Fruit fly (Drosophila melanogaster) whole organism, adult: ENCODE measurements around the gene CG32269.

Experiments used
- CG11617 ChIP-seq: fragments of 200-800 bp; sonication (Bioruptor generic); optimal IDR thresholded peaks from 2 replicates; lab custom pipeline; 2017; ENCODE audit warnings: mild to moderate bottlenecking, missing biosample characterization, missing genetic modification reagents, missing genetic modification characterization
- CG12768 ChIP-seq: fragments of 200-800 bp; sonication (Bioruptor generic); optimal IDR thresholded peaks from 2 replicates; lab custom pipeline; 2017; ENCODE audit warnings: missing biosample characterization, missing genetic modification characterization, mild to moderate bottlenecking, moderate library complexity, missing genetic modification reagents
- CG14711 ChIP-seq: fragments of 200-800 bp; sonication (Bioruptor generic); optimal IDR thresholded peaks from 2 replicates; lab custom pipeline; 2018; ENCODE audit warnings: missing biosample characterization, mild to moderate bottlenecking, missing genetic modification characterization, moderate library complexity
- CG1620 ChIP-seq: fragments of 200-800 bp; sonication (Bioruptor generic); optimal IDR thresholded peaks from 2 replicates; lab custom pipeline; 2016; ENCODE audit warnings: missing biosample characterization, missing genetic modification characterization
- CG33017 ChIP-seq: fragments of 200-800 bp; sonication (Bioruptor generic); optimal IDR thresholded peaks from 2 replicates; lab custom pipeline; 2018; ENCODE audit warnings: missing biosample characterization, mild to moderate bottlenecking, missing genetic modification characterization, moderate library complexity
- CG5204 ChIP-seq: fragments of 200-800 bp; sonication (Bioruptor generic); optimal IDR thresholded peaks from 2 replicates; lab custom pipeline; 2016; ENCODE audit warnings: missing biosample characterization, missing genetic modification characterization
- CG7045 ChIP-seq: fragments of 200-800 bp; sonication (Bioruptor generic); optimal IDR thresholded peaks from 2 replicates; lab custom pipeline; 2017; ENCODE audit warnings: missing biosample characterization, mild to moderate bottlenecking, missing genetic modification characterization
- CG7101 ChIP-seq: fragments of 200-800 bp; sonication (Bioruptor generic); optimal IDR thresholded peaks from 2 replicates; lab custom pipeline; 2018; ENCODE audit warnings: missing biosample characterization, mild to moderate bottlenecking, missing genetic modification characterization, moderate library complexity
- Clk ChIP-seq: fragments of 200-800 bp; sonication (Bioruptor generic); optimal IDR thresholded peaks from 2 replicates; lab custom pipeline; 2017; ENCODE audit warnings: missing biosample characterization, missing genetic modification characterization
- Crg-1 ChIP-seq: fragments of 200-800 bp; sonication (Bioruptor generic); optimal IDR thresholded peaks from 2 replicates; lab custom pipeline; 2016; ENCODE audit warnings: missing biosample characterization, missing genetic modification characterization
- Hr96 ChIP-seq: fragments of 200-800 bp; sonication (Bioruptor generic); optimal IDR thresholded peaks from 2 replicates; lab custom pipeline; 2016; ENCODE audit warnings: missing biosample characterization, missing genetic modification characterization
- Mnt ChIP-seq: fragments of 200-800 bp; sonication (Bioruptor generic); optimal IDR thresholded peaks from 2 replicates; lab custom pipeline; 2016; ENCODE audit warnings: missing biosample characterization, mild to moderate bottlenecking, missing genetic modification characterization
- bab1 ChIP-seq: fragments of 200-800 bp; sonication (Bioruptor generic); optimal IDR thresholded peaks from 3 replicates; lab custom pipeline; 2019; ENCODE audit warnings: missing biosample characterization, mild to moderate bottlenecking, missing genetic modification characterization, moderate library complexity
- cic ChIP-seq: fragments of 200-800 bp; sonication (Bioruptor generic); optimal IDR thresholded peaks from 2 replicates; lab custom pipeline; 2017; ENCODE audit warnings: missing biosample characterization, mild to moderate bottlenecking, missing genetic modification characterization, moderate library complexity
- cnc ChIP-seq, 2 experiments: fragments of >200 bp; optimal IDR thresholded peaks; 2 replicates each; lab custom pipeline; 2017
- kay ChIP-seq: fragments of 200-800 bp; sonication (Bioruptor generic); peaks from one replicate; lab custom pipeline; 2016; ENCODE audit warnings: missing biosample characterization, missing genetic modification characterization, borderline replicate concordance
- ovo ChIP-seq: fragments of 200-800 bp; sonication (Bioruptor generic); optimal IDR thresholded peaks from 2 replicates; lab custom pipeline; 2016; ENCODE audit warnings: missing biosample characterization, missing genetic modification characterization
- pad ChIP-seq: fragments of 200-800 bp; sonication (Bioruptor generic); optimal IDR thresholded peaks from 3 replicates; lab custom pipeline; 2017; ENCODE audit warnings: missing biosample characterization, missing genetic modification characterization, mild to moderate bottlenecking, moderate library complexity, missing genetic modification reagents
- tj ChIP-seq: fragments of 200-800 bp; sonication (Bioruptor generic); optimal IDR thresholded peaks from 3 replicates; lab custom pipeline; 2017; ENCODE audit warnings: missing biosample characterization, mild to moderate bottlenecking, missing genetic modification characterization, moderate library complexity
- toe ChIP-seq: fragments of 200-800 bp; sonication (Bioruptor generic); optimal IDR thresholded peaks from 2 replicates; lab custom pipeline; 2016; ENCODE audit warnings: missing biosample characterization, missing genetic modification characterization

Gene CG32269

DNA sequence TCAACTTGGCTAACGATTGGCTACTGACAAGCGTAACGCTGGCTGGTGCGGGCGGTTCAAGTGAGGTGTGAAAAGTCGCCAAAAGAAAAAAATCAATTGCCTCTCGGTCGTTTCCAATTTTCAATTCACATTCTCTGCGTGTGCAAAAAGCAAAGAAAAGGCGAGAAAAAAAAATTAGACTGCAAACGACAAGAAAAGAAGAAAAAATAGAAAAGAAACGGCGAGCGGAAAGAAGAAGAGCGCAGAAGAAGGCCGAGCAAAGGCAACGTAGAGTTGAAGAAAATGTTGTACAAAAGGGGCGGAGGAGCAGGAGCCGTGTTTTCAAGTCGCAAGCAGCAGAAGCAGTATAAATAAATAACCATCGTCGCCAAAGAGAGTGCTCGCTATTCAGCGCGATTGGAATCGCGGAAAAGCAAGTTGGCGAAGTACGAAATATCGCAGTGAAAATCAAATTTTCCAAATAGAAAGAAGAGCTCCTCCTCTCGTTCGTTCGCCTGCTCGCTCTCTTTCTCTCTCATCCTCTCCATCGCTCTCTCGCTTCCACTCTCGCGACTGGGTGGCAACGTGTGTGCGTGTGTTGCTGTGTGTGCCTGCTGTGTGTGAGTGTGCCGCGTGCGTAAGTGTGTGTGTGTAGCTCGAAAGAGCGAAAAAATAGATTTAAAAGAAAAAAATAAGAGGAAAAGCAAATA lies 17.1 kb upstream of the CG32269 start:
- peak; percentile 44 for TF ChIP-seq CG33017 (tag; lab: Kevin White, UChicago)
- no peak for TF ChIP-seq tj (GFP tag; lab: Kevin White, UChicago)
- peak; percentile 25 for TF ChIP-seq CG7101 (tag; lab: Kevin White, UChicago)
- peak; percentile 72 for TF ChIP-seq Mnt (GFP tag; lab: Kevin White, UChicago)
- no peak for TF ChIP-seq ovo
- peak; percentile 67 for TF ChIP-seq CG12768 (GFP tag; lab: Kevin White, UChicago)
- no peak for TF ChIP-seq CG5204 (GFP tag; lab: Kevin White, UChicago)
- peak; percentile 26 for TF ChIP-seq pad (GFP tag; lab: Kevin White, UChicago)
- TF ChIP-seq CG11617 = peak; percentile 49
- no peak for TF ChIP-seq kay (GFP tag; lab: Kevin White, UChicago)
- no peak for TF ChIP-seq cnc (optimal IDR thresholded peaks at IDR 0.05; lab: Kevin White, UChicago)
- no peak for TF ChIP-seq bab1 (GFP tag; lab: Kevin White, UChicago)
- peak; percentile 13 for TF ChIP-seq Crg-1 (GFP tag; lab: Kevin White, UChicago)
- TF ChIP-seq Clk (GFP tag; lab: Kevin White, UChicago) = no peak
- TF ChIP-seq CG14711 (tag; lab: Kevin White, UChicago) = no peak
- peak; percentile 72 for TF ChIP-seq cic
- TF ChIP-seq toe (GFP tag; lab: Kevin White, UChicago) = no peak
- peak; percentile 32 for TF ChIP-seq CG7045 (GFP tag; lab: Kevin White, UChicago)
- TF ChIP-seq Hr96 (GFP tag; lab: Kevin White, UChicago) = no peak
- TF ChIP-seq CG1620 (GFP tag; lab: Kevin White, UChicago) = no peak

DNA sequence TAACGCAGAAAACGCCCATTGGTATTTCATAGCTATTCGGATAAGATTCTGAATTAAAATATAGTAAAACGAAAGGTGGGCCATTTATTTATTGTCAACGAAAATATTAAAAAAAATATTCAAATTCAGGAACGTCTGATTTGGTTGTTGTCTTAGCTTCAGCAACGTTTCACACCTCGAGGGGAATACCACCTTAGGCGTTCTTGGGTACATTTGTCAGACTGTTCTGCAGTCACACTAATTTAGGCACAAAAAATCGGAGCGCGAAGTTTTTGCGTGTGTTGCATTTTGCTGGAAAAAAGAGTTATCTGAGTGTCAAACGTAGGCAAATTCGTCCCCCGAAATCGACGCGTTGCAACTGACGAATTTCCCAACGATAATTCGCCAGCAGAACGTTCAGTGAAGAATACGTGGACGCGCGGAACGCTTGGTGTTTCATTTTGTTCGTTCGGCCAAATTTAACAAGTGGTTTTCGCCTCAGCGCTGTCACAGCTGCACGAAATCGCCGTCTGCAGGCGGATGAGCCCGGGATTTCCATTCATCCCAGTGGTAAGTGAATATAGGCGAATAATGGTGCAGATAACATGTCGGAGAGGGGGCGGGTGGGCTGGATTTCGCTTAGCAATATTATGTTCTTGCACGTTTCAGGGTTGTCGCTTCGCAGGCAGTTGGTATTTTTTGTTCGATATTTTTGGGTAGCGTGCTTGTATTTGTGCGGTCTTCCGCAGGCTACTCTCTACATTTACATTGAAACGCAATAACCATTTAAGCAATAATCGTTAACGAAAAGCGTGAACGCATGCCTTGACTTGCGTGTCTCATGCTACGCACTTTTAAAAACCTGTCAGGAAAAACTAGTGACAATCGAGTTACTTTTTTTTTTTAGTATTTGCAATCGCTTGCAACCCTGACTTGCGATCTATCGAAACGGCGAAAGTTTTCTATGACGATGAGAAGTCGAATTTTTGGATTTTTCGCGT lies 16.2 kb upstream of the CG32269 start, which contains the start of gene Larp4B:
Gene Larp4B (plus strand): TSS at position 99 of the 980 bp plus-strand sequence.
- TF ChIP-seq CG7101 (tag; lab: Kevin White, UChicago) = peak; percentile 1
- no peak for TF ChIP-seq kay (GFP tag; lab: Kevin White, UChicago)
- no peak for TF ChIP-seq cic
- TF ChIP-seq Crg-1 (GFP tag; lab: Kevin White, UChicago) = no peak
- peak; percentile 95 for TF ChIP-seq CG14711 (tag; lab: Kevin White, UChicago)
- peak; percentile 31 for TF ChIP-seq CG1620 (GFP tag; lab: Kevin White, UChicago)
- peak; percentile 24 for TF ChIP-seq pad (GFP tag; lab: Kevin White, UChicago)
- TF ChIP-seq bab1 (GFP tag; lab: Kevin White, UChicago) = peak; percentile 39
- TF ChIP-seq CG7045 (GFP tag; lab: Kevin White, UChicago) = peak; percentile 25
- TF ChIP-seq CG12768 (GFP tag; lab: Kevin White, UChicago) = no peak
- TF ChIP-seq CG11617 = peak; percentile 10
- peak; percentile 26 for TF ChIP-seq Mnt (GFP tag; lab: Kevin White, UChicago)
- TF ChIP-seq cnc (optimal IDR thresholded peaks at IDR 0.05; lab: Kevin White, UChicago) = peak in 1 of 2 experiments; percentile 0
- no peak for TF ChIP-seq CG33017 (tag; lab: Kevin White, UChicago)
- TF ChIP-seq tj (GFP tag; lab: Kevin White, UChicago) = peak; percentile 82
- no peak for TF ChIP-seq CG5204 (GFP tag; lab: Kevin White, UChicago)
- no peak for TF ChIP-seq Clk (GFP tag; lab: Kevin White, UChicago)
- TF ChIP-seq toe (GFP tag; lab: Kevin White, UChicago) = no peak
- TF ChIP-seq Hr96 (GFP tag; lab: Kevin White, UChicago) = no peak
- TF ChIP-seq ovo = no peak

DNA sequence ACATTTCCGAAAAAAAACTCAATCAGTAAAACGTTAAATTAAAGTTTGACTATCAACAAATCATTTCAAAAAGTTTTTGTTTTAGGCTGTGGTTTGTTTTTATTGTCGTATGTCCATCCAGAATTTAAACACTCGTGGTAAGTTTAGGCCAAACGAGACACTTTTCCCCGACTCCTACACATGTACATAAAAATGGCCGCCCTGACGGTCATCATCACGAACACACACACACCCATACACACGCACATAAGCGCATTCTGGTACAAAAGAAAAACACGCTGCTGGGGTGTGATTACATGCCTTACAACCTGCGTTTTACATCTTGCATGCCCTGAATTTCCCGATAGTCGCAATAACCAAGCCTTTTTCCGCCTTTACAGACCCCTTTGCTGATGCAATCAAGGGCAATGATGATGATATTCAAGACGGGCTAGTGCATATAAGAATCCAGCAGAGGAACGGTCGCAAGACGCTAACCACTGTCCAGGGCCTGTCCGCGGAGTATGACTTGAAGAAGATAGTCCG lies 14.7 kb upstream of the CG32269 start:
- TF ChIP-seq CG5204 (GFP tag; lab: Kevin White, UChicago) (no peak), CG12768 (GFP tag; lab: Kevin White, UChicago) (no peak), Mnt (GFP tag; lab: Kevin White, UChicago) (no peak), Hr96 (GFP tag; lab: Kevin White, UChicago) (no peak), CG11617 (no peak), CG1620 (GFP tag; lab: Kevin White, UChicago) (no peak), toe (GFP tag; lab: Kevin White, UChicago) (no peak), tj (GFP tag; lab: Kevin White, UChicago) (no peak), CG14711 (tag; lab: Kevin White, UChicago) (no peak), cic (no peak), kay (GFP tag; lab: Kevin White, UChicago) (no peak), pad (GFP tag; lab: Kevin White, UChicago) (no peak), CG33017 (tag; lab: Kevin White, UChicago) (no peak), cnc (optimal IDR thresholded peaks at IDR 0.05; lab: Kevin White, UChicago) (no peak), Crg-1 (GFP tag; lab: Kevin White, UChicago) (no peak), bab1 (GFP tag; lab: Kevin White, UChicago) (no peak), CG7101 (tag; lab: Kevin White, UChicago) (no peak)

DNA sequence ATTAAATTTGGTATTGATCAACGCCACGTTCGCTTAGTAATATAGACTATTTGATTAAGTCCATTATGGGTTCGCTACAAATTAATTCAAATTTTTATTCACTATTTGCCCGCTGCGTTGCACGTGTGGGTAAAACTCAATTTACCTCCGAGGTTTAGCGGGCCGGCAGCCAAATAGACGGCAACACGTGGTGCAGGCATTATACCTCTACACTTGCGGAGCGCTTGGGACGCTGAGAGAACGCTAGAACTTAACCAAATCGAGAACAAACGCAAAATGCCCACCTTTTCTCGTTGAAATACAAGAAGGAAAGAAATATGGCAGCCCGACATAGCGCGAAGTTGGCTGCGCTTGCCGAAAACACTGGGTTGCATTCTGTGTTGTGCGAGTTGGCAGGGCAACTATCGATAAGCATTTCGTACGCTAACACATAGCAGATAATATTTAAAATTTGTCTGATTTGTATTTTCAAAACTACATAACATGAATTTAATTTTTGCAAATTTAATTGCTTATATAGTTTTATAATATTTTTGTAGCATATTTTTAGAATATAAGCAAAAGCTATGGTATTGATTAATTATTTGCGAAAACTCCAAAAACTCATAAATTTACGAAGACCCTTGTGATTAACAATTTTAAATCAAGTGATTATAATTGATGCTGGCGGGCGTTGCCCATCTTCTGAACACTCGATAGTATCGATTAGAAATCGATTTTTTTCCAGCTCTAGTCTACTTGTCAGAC lies 14.0 kb upstream of the CG32269 start, which contains the start of the genes RpL28 and eIF1:
Gene RpL28 (minus strand): TSS at position 318 of the 747 bp plus-strand sequence.
Gene eIF1 (plus strand): TSS at position 699 of the 747 bp plus-strand sequence.
- TF ChIP-seq Crg-1 (GFP tag; lab: Kevin White, UChicago) (peak; percentile 98), CG7045 (GFP tag; lab: Kevin White, UChicago) (peak; percentile 93), cic (peak; percentile 57), cnc (optimal IDR thresholded peaks at IDR 0.05; lab: Kevin White, UChicago) (no peak), Hr96 (GFP tag; lab: Kevin White, UChicago) (peak; percentile 97), CG14711 (tag; lab: Kevin White, UChicago) (peak; percentile 79), tj (GFP tag; lab: Kevin White, UChicago) (peak; percentile 84), pad (GFP tag; lab: Kevin White, UChicago) (peak; percentile 87), Mnt (GFP tag; lab: Kevin White, UChicago) (peak; percentile 96), CG33017 (tag; lab: Kevin White, UChicago) (peak; percentile 81), CG12768 (GFP tag; lab: Kevin White, UChicago) (peak; percentile 94), CG1620 (GFP tag; lab: Kevin White, UChicago) (peak; percentile 98), bab1 (GFP tag; lab: Kevin White, UChicago) (peak; percentile 70), Clk (GFP tag; lab: Kevin White, UChicago) (peak; percentile 90), CG5204 (GFP tag; lab: Kevin White, UChicago) (no peak), kay (GFP tag; lab: Kevin White, UChicago) (no peak), ovo (peak; percentile 96), CG7101 (tag; lab: Kevin White, UChicago) (peak; percentile 96), toe (GFP tag; lab: Kevin White, UChicago) (no peak), CG11617 (peak; percentile 98)
